Fruit fly (Drosophila melanogaster): Measurements from ENCODE around the gene Ir67b.
A peak's percentile ranks its signal among the peaks of the same experiment; 100 is the strongest.

Ir67b gene

dm6 chr3L:10459076-10459475 lies 27.3 kb upstream of the Ir67b start:
- TF ChIP-seq dsx (GFP tag; optimal IDR thresholded peaks at IDR 0.05; ENCODE audit: poor library complexity, severe bottlenecking) (peak; percentile 97), achi (GFP tag; optimal IDR thresholded peaks at IDR 0.05) (peak; percentile 21), Eip78C (GFP tag) (no peak)

- TF ChIP-seq CG11762 (GFP tag; optimal IDR thresholded peaks at IDR 0.05; ENCODE audit: insufficient read depth) (no peak), acj6 (GFP tag; optimal IDR thresholded peaks at IDR 0.05) (no peak), CG8119 (GFP tag; IDR thresholded peaks at IDR 0.05) (no peak), Sox102F (GFP tag; optimal IDR thresholded peaks at IDR 0.05) (no peak), CG9139 (GFP tag; optimal IDR thresholded peaks at IDR 0.05) (no peak), cyc (GFP tag; optimal IDR thresholded peaks at IDR 0.05) (no peak), Blimp-1 (GFP tag; optimal IDR thresholded peaks at IDR 0.05) (no peak), CG11902 (GFP tag; optimal IDR thresholded peaks at IDR 0.05) (no peak), Lpt (GFP tag; optimal IDR thresholded peaks at IDR 0.05) (no peak), net (GFP tag; optimal IDR thresholded peaks at IDR 0.05) (no peak), Hr39 (GFP tag; optimal IDR thresholded peaks at IDR 0.05) (no peak), CG3032 (tag; optimal IDR thresholded peaks at IDR 0.05) (no peak)
These were observed 17.9 kb upstream of the Ir67b start for dm6 chr3L:10449725-10450124.

DNA sequence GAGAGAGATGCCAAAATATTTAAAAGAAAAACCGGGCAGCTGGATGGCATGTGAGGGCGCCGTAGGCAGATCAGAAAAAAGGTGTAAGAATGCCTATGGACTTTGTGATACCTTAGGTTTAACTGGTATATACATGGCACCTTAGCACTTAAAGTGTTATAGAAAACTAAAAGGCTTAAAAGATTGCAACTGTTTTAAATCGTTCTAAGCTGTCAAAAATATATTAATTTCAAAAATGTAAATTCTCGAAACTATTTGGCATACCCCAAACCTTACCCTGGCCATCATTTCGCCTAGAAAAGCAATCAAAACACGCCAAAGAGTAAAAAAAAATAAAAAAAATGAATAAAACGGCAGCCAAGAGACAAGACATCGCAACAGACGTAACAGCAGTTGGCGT lies 15.2 kb upstream of the Ir67b start:
- TF ChIP-seq CG6163 (GFP tag; IDR thresholded peaks at IDR 0.05) (peak; percentile 55), CG3919 (GFP tag; optimal IDR thresholded peaks at IDR 0.05) (peak; percentile 1), Hr39 (GFP tag; optimal IDR thresholded peaks at IDR 0.05) (no peak), CG6276 (GFP tag; optimal IDR thresholded peaks at IDR 0.05) (peak; percentile 41), Hr4 (GFP tag; optimal IDR thresholded peaks at IDR 0.05) (peak; percentile 62), eg (GFP tag; IDR thresholded peaks at IDR 0.05) (peak; percentile 72; the same call in 2 of the 3 replicates), Gug (GFP tag; IDR thresholded peaks at IDR 0.05) (peak; percentile 45; the same call in 1 of the 2 replicates), CG32006 (GFP tag; optimal IDR thresholded peaks at IDR 0.05) (peak; percentile 66), CG15336 (GFP tag; IDR thresholded peaks at IDR 0.05) (peak; percentile 84), spab (GFP tag; optimal IDR thresholded peaks at IDR 0.05) (peak; percentile 12), net (GFP tag; optimal IDR thresholded peaks at IDR 0.05) (peak; percentile 30), acj6 (GFP tag; optimal IDR thresholded peaks at IDR 0.05) (no peak), pdm3 (GFP tag; optimal IDR thresholded peaks at IDR 0.05) (peak; percentile 12), CG3032 (tag; optimal IDR thresholded peaks at IDR 0.05) (peak; percentile 9), CG10631 (GFP tag; optimal IDR thresholded peaks at IDR 0.05) (peak; percentile 20), cyc (GFP tag; optimal IDR thresholded peaks at IDR 0.05) (no peak), achi (GFP tag; optimal IDR thresholded peaks at IDR 0.05) (peak; percentile 18), dac (GFP tag; optimal IDR thresholded peaks at IDR 0.05) (peak; percentile 8), CG10669 (GFP tag; optimal IDR thresholded peaks at IDR 0.05) (no peak), CG8119 (GFP tag; IDR thresholded peaks at IDR 0.05) (peak; percentile 79), Eip78C (GFP tag) (peak; percentile 63), CG7368 (GFP tag; optimal IDR thresholded peaks at IDR 0.05) (no peak)

DNA sequence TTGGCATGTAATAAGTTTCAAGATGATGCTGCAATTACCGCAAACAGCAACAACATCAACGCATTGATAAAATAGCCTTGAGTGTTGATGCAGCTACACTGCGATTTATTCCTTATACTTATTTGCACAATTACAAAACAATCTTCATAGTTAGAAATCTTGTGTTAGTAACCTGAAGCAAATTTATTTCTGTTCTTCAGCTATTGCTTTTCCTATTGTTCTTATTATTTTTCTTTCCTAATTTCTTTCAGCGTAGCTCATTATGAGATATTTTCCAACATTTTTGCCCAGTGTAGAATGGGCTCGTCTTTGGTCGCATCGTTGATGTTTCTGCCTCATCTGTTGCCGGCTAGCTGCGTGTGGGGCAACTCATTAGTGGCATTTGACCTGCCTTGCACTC lies 12.2 kb upstream of the Ir67b start:
- peak; percentile 43 for TF ChIP-seq CG4318 (GFP tag; optimal IDR thresholded peaks at IDR 0.05)
- no peak for TF ChIP-seq esn (GFP tag; optimal IDR thresholded peaks at IDR 0.05)
- TF ChIP-seq Gug (GFP tag; IDR thresholded peaks at IDR 0.05), result no peak
- TF ChIP-seq Smox (GFP tag; optimal IDR thresholded peaks at IDR 0.05), result no peak
- TF ChIP-seq Ets21C (GFP tag; optimal IDR thresholded peaks at IDR 0.05), result no peak
- TF ChIP-seq lz (GFP tag; optimal IDR thresholded peaks at IDR 0.05), result no peak
- no peak for TF ChIP-seq CG6163 (GFP tag; IDR thresholded peaks at IDR 0.05)
- no peak for TF ChIP-seq pdm3 (GFP tag; optimal IDR thresholded peaks at IDR 0.05)
- TF ChIP-seq acj6 (GFP tag; optimal IDR thresholded peaks at IDR 0.05), result peak; percentile 19
- no peak for TF ChIP-seq Blimp-1 (GFP tag; optimal IDR thresholded peaks at IDR 0.05)
- TF ChIP-seq dsx (GFP tag; optimal IDR thresholded peaks at IDR 0.05; ENCODE audit: poor library complexity, severe bottlenecking), result peak; percentile 4
- TF ChIP-seq Eip93F (GFP tag; optimal IDR thresholded peaks at IDR 0.05), result no peak
- peak; percentile 33 for TF ChIP-seq achi (GFP tag; optimal IDR thresholded peaks at IDR 0.05)
- no peak for TF ChIP-seq Hr39 (GFP tag; optimal IDR thresholded peaks at IDR 0.05)
- peak; percentile 42 for TF ChIP-seq dac (GFP tag; optimal IDR thresholded peaks at IDR 0.05)
- TF ChIP-seq CG8319 (GFP tag; optimal IDR thresholded peaks at IDR 0.05), result no peak
- TF ChIP-seq svp (GFP tag), result no peak
- TF ChIP-seq CG6792 (GFP tag; optimal IDR thresholded peaks at IDR 0.05), result no peak
- no peak for TF ChIP-seq Sox102F (GFP tag; optimal IDR thresholded peaks at IDR 0.05)
- TF ChIP-seq CG6276 (GFP tag; optimal IDR thresholded peaks at IDR 0.05), result peak; percentile 34
- no peak for TF ChIP-seq CG8632 (GFP tag; optimal IDR thresholded peaks at IDR 0.05)
- no peak for TF ChIP-seq topi (GFP tag; optimal IDR thresholded peaks at IDR 0.05)
- no peak for TF ChIP-seq vri (GFP tag; optimal IDR thresholded peaks at IDR 0.05)
- peak; percentile 71 for TF ChIP-seq CG32006 (GFP tag; optimal IDR thresholded peaks at IDR 0.05)
- TF ChIP-seq CG31627 (GFP tag; optimal IDR thresholded peaks at IDR 0.05), result no peak
- TF ChIP-seq CG9139 (GFP tag; optimal IDR thresholded peaks at IDR 0.05), result no peak
- TF ChIP-seq CG10631 (GFP tag; optimal IDR thresholded peaks at IDR 0.05), result peak; percentile 36
- peak; percentile 70 for TF ChIP-seq CG15336 (GFP tag; IDR thresholded peaks at IDR 0.05)
- peak; percentile 58 for TF ChIP-seq Eip78C (GFP tag)
- no peak for TF ChIP-seq CG16779 (tag; optimal IDR thresholded peaks at IDR 0.05)
- TF ChIP-seq CG1621 (tag; optimal IDR thresholded peaks at IDR 0.05), result peak; percentile 29

Data from whole organism, prepupa.